Fruit fly (Drosophila melanogaster): ENCODE results near the gene CG10979.

Gene CG10979

dm6 chr3R:5794267-5795089 is at the start of gene CG10979, which contains the start of gene PSMG1:
Gene CG10979, plus strand, starts transcription at chr3R:5794705.
Gene PSMG1, minus strand, starts transcription at chr3R:5794317.
- TF ChIP-seq CG8478 (optimal IDR thresholded peaks at IDR 0.05) (no peak), CTCF (optimal IDR thresholded peaks at IDR 0.05) (no peak)

DNA sequence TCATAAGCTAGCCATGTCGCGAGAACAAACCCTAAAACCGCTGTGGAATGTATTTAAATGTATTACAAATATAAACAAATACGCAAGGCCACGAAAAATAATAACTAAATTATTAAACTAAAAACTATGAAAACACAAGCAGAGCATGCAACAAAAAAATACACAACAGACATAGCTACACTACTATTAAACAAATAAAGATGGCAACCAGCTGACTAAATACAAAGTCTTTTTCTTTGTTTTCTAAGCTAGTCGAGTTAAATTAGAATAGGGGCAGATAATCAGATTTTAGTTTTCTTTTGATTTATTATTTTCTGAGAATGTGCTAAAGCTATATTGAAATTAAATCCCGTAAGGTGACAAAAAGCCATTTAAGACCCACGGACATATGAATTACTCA is 47.9 kb upstream of the CG10979 start:
- no peak for TF ChIP-seq CTCF (optimal IDR thresholded peaks at IDR 0.05)

dm6 chr3R:5754594-5754993 is 39.9 kb upstream of the CG10979 start, which contains the start of gene Dcps:
Gene Dcps, minus strand, starts transcription at chr3R:5754774.
- no peak for TF ChIP-seq CG8478 (optimal IDR thresholded peaks at IDR 0.05)
- TF ChIP-seq CTCF (optimal IDR thresholded peaks at IDR 0.05) = no peak

- TF ChIP-seq CTCF (optimal IDR thresholded peaks at IDR 0.05) = no peak
- TF ChIP-seq CG8478 (optimal IDR thresholded peaks at IDR 0.05) = no peak
These were observed 35.8 kb upstream of the CG10979 start, which contains the start of gene Sec8 for dm6 chr3R:5758624-5759209. Gene Sec8, minus strand, starts transcription at chr3R:5758997.

DNA sequence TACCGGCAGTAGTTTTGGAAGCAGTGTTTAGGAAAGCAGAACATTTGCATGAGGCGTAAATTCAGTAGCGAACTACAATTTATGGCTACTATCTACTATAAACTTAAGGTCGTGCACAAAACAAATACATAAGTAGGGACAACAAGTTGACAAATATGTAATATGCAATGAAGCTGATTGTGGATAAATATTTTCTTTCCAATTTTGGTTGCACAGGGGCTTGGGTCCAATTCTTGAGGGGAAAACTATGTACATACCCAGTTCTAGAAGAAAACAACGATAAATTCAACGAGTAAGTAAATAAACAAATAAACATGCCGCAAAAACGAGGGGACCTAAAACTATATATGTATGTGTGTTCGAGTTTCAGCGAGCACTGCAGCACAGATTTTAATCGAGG is 33.5 kb upstream of the CG10979 start:
- TF ChIP-seq CTCF (optimal IDR thresholded peaks at IDR 0.05) (no peak), CG8478 (optimal IDR thresholded peaks at IDR 0.05) (no peak)

DNA sequence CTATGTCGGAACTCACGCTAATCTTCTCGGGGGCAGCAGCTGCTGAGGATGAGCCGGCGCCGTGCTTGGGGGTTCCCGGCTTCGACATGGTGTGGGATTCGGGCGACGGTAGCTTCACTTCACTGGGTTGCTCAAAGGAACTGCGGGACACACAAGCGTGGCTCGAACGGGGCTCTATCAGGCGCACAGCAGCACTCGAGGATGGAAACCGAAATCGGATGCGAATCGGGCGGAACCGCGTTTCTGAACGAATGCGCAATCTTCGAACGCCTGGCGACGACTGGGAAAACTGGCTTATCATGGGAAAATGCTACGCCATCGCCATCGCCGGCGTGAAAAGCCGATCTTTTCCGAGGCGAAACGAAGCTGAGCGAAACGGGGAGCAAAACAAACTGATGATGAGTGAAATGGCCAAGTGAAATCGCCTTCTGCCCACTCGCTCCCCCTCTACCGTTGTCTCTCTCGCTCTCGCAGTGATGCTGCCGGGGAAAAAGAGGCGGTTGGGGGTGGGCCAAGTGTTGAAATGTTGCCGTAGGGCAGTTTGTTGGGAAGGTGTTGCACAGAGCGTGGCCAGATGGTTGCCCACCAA is 22.8 kb upstream of the CG10979 start:
- TF ChIP-seq CTCF (optimal IDR thresholded peaks at IDR 0.05) = no peak
- no peak for TF ChIP-seq CG8478 (optimal IDR thresholded peaks at IDR 0.05)

dm6 chr3R:5772433-5772832 is 22.1 kb upstream of the CG10979 start:
- TF ChIP-seq CG8478 (optimal IDR thresholded peaks at IDR 0.05) (no peak), CTCF (optimal IDR thresholded peaks at IDR 0.05) (peak; percentile 29 to 47)

DNA sequence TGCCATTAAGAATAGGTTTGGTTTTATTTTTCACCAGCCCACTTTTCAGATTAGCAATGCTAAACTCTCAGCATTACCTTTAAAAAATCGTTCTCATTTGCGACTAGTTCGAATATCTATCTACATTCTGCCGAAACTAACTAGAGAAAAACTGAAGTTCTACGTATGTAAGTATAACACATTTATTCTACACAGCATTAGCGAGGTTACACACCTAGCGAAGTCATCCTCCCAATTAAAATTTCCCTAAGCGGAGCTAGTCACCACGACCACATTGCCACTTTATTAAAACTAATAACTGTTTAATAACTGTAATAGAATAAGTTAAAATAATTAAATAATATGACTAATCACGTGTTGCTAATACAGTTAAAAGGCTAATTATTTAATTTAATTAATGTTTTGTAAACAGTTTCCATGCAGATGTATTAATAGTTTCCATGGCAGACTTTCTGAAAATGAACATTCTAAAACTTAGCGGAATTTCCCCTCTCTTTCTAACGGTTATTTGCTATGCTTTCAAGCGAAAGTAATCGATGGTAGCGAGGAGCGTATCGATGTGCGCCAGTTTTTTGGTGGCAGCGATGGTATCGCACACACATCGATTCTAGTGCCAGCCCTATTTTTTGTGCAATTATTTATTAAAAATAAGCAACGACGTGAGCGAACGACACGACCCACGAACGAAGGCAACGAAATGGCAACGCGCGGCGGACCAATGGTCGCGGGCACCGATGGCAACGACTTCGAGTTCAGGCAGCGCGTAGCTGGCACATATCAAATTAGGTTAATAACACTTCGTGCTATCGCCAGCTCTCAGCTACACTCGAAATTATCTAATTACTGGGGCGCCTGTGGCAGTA is 15.5 kb upstream of the CG10979 start, which contains the start of gene jagn:
Gene jagn (plus strand): TSS at position 585 of the 863 bp plus-strand sequence.
- TF ChIP-seq CTCF (optimal IDR thresholded peaks at IDR 0.05) (peak; percentile 63 to 77), CG8478 (optimal IDR thresholded peaks at IDR 0.05) (no peak)

DNA sequence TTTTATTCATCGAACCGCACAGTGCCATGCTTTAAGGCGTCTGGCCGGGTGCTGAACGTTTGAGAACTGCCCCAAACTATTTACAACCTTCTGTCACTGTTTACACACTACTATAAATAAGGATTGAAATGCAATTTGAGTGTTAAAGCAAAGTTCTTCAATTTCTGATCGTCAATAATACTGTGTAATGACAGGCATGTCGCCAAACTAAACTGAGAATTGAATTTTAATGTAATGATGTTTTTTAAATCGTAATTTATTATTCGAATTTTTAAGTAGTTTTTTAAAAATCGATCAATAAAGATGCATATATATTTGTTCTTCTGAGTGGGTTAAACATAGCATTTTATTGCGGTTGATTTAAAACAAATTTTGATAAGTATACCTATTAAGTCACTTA is 13.5 kb upstream of the CG10979 start, which contains the start of gene CG2082:
Gene CG2082 (minus strand): TSS at position 101 of the 400 bp plus-strand sequence.
- TF ChIP-seq CTCF (optimal IDR thresholded peaks at IDR 0.05) (no peak), CG8478 (optimal IDR thresholded peaks at IDR 0.05) (no peak)

DNA sequence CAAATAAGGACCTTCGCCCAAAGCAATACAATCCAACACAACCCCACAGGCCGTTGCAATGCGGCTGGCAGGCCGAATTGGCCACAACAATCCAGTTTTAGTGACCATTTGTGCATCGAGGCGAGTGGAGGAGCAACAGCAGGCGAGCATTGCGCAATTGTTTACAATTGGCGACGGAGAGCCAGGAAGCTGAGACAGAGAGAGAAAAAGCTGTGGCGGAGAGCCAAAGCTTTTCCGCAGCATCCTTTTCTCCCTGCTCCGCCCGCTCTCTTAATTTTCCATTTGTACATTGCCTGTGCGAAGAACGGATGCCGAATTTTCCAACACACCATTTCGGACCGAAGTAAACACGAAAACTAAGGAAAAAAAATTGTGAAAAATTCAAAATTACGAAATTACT is 13.0 kb upstream of the CG10979 start, which contains the start of gene kat-60L1:
Gene kat-60L1 (plus strand): TSS at position 301 of the 400 bp plus-strand sequence.
- TF ChIP-seq CTCF (optimal IDR thresholded peaks at IDR 0.05) = no peak

DNA sequence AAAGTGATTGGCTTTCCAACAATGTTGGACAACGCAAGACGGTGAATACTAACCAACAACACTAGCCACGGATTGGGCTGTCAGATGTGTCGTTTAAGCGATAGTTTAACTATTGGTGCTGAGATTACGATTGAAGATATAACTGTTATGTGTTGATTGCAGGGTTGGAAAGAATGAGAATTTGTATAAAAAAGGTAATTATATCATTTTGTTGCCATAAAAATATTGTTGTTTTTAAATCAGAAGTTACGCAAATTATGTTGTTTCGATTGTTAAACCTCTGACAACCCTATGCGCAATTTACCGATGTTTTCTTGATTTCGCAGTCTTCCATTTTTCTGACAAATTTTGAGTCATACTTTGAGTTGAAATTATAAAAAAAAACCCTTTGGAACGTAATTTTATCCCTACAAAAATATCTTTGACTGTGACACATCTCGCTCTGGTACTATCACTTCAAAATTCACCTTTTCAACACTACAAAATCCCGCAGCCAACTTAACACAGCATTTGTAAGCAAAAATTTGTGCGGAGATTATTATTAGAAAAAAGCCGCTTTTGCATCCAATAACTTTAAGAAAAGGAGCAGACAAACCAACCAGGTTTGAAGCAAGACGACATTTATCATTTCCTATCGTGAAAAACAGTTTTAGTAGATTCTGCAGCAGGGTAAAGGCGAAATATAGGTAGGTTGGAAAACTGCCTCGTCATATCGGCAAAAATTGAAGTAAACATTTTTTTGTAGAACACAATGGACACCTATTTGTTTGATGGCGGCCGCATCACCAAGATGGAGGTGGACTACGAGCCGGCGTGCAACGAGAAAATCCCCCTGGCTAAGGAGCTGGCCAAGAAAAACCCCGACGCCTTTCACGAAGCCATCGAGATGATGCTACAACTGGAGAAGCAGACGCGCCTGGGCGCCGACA is 5.2 kb upstream of the CG10979 start, which contains the start of the genes Hat1 and Rpn5:
Gene Hat1 (minus strand): TSS at position 360 of the 929 bp plus-strand sequence.
Gene Rpn5 (plus strand): TSS at position 469 of the 929 bp plus-strand sequence.
- TF ChIP-seq CG8478 (optimal IDR thresholded peaks at IDR 0.05) = no peak
- TF ChIP-seq CTCF (optimal IDR thresholded peaks at IDR 0.05) = no peak

DNA sequence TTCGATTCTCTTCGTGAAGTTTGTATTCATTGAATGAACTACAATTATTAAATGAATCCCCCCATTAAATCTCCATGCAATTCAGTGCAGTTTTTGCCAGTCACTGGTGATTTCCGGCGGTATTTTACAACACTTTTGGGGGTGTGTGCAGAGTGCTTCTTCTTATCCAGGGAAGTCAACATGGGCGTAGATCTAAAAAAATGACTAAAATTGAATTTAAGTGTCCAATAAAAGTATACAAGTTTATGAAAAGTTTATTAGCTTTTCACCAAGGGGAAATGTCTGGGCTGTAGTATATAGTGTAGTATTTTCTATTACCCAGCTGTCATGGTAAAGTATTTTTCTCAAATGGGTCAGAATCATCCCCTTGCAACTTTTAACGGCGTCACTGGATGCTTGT is 3.0 kb upstream of the CG10979 start, which contains the start of gene Hpf1:
Gene Hpf1 (plus strand): TSS at position 383 of the 400 bp plus-strand sequence.
- TF ChIP-seq CTCF (optimal IDR thresholded peaks at IDR 0.05) (no peak), CG8478 (optimal IDR thresholded peaks at IDR 0.05) (no peak)

- TF ChIP-seq CG8478 (optimal IDR thresholded peaks at IDR 0.05) = no peak
- no peak for TF ChIP-seq CTCF (optimal IDR thresholded peaks at IDR 0.05)
These were observed 3.2 kb downstream of the CG10979 start for dm6 chr3R:5797709-5798108.

All from S2 (cell line).